Worm (Caenorhabditis elegans) whole organism, early embryonic: Measurements from ENCODE around the gene C41H7.2.

ENCODE experiments used
- B0310.2 ChIP-seq: sonication (generic microtip); optimal IDR thresholded peaks from 2 replicates; lab custom pipeline; 2016; ENCODE audit warnings: mild to moderate bottlenecking, missing genetic modification characterization, missing compliant biosample characterization
- F13C5.2 ChIP-seq: sonication (generic microtip); optimal IDR thresholded peaks from 2 replicates; lab custom pipeline; 2017; ENCODE audit warnings: mild to moderate bottlenecking, missing genetic modification characterization, inconsistent platforms, missing compliant biosample characterization
- aly-1 ChIP-seq: sonication (generic microtip); optimal IDR thresholded peaks from 2 replicates; lab custom pipeline; 2016; ENCODE audit warnings: missing genetic modification characterization, missing compliant biosample characterization
- ama-1 ChIP-seq: fragments of 150-350 bp; optimal IDR thresholded peaks from 2 replicates; lab custom pipeline; 2014
- ceh-13 ChIP-seq: fragments of 200-800 bp; sonication (Bioruptor generic); optimal IDR thresholded peaks from 2 replicates; lab custom pipeline; 2018; ENCODE audit warnings: mild to moderate bottlenecking, missing genetic modification characterization, missing compliant biosample characterization
- ceh-36 ChIP-seq: sonication (generic microtip); optimal IDR thresholded peaks from 2 replicates; lab custom pipeline; 2016; ENCODE audit warnings: missing genetic modification characterization, inconsistent platforms, missing compliant biosample characterization
- ets-7 ChIP-seq: sonication (generic microtip); optimal IDR thresholded peaks from 2 replicates; lab custom pipeline; 2016; ENCODE audit warnings: missing genotype, missing genetic modification characterization, missing compliant biosample characterization
- flt-1 ChIP-seq: fragments of 200-800 bp; sonication (Bioruptor generic); IDR thresholded peaks from 2 replicates; pipeline ENCODE4 v1.3.6; 2022; ENCODE audit warnings: missing genetic modification characterization, missing compliant biosample characterization
- hmbx-1 ChIP-seq: sonication (generic microtip); optimal IDR thresholded peaks from 2 replicates; lab custom pipeline; 2016; ENCODE audit warnings: mild to moderate bottlenecking, missing genetic modification characterization, missing compliant biosample characterization
- hmg-4 ChIP-seq: fragments of 200-800 bp; sonication (Bioruptor generic); optimal IDR thresholded peaks from 2 replicates; lab custom pipeline; 2018; ENCODE audit warnings: mild to moderate bottlenecking, missing genetic modification characterization, missing compliant biosample characterization
- hnd-1 ChIP-seq: sonication (generic microtip); optimal IDR thresholded peaks from 2 replicates; lab custom pipeline; 2016; ENCODE audit warnings: missing genetic modification characterization, missing compliant biosample characterization
- pes-1 ChIP-seq: fragments of 200-800 bp; sonication (Bioruptor generic); IDR thresholded peaks from 2 replicates; pipeline ENCODE4 v1.3.6; 2022; ENCODE audit warnings: missing genetic modification reagents, missing genetic modification characterization, missing compliant biosample characterization
- scrt-1 ChIP-seq: fragments of 200-800 bp; sonication (Bioruptor generic); IDR thresholded peaks from 2 replicates; pipeline ENCODE4 v1.3.6; 2022; ENCODE audit warnings: missing genetic modification characterization, missing compliant biosample characterization
- sea-1 ChIP-seq: fragments of 200-800 bp; sonication (Bioruptor generic); conservative IDR thresholded peaks from 2 replicates; pipeline ENCODE4 v1.3.6; 2022; ENCODE audit warnings: missing genetic modification characterization, missing compliant biosample characterization
- tbx-11 ChIP-seq: fragments of 200-800 bp; sonication (Bioruptor generic); IDR thresholded peaks from 2 replicates; pipeline ENCODE4 v1.3.6; 2022; ENCODE audit warnings: missing genetic modification characterization, missing compliant biosample characterization
- tbx-37 ChIP-seq: fragments of 200-800 bp; sonication (Bioruptor generic); conservative IDR thresholded peaks from 2 replicates; pipeline ENCODE4 v1.3.6; 2022; ENCODE audit warnings: missing genetic modification reagents, missing genetic modification characterization, missing compliant biosample characterization
- tra-4 ChIP-seq: sonication (generic microtip); optimal IDR thresholded peaks from 2 replicates; lab custom pipeline; 2017; ENCODE audit warnings: missing genetic modification characterization, missing compliant biosample characterization

The C41H7.2 gene

ce11 chrII:3051332-3051731, 36.7 kb downstream of the C41H7.2 start:
- no peak for TF ChIP-seq tra-4 (tag; lab: Kevin White, UChicago)

DNA sequence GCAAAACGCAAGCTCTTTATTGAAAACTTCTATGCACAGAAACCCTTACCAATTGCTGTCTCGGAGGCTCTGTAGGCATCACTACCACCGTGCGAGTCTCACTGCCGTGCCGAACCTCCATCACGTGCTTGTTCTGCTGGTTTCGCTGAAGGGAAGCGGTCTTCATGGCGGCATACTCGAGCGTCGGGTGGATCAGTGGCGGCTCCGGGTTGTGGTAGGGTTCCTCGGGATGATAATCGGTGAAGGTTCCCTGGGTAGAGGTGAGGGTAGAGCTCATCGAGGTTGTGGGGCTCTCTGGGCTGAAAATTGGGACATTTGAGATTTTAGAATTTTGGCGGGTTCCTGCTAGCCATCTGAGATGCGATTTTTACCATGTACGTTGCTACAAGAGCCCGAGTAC, 38.2 kb downstream of the C41H7.2 start:
- TF ChIP-seq B0310.2 (tag; lab: Kevin White, UChicago) (no peak), ama-1 (lab: Kevin White, UChicago) (no peak), flt-1 (GFP tag; lab: Robert Waterston, UW) (no peak), ceh-13 (no peak), hnd-1 (tag; lab: Kevin White, UChicago) (no peak), ceh-36 (tag; lab: Kevin White, UChicago) (no peak), tra-4 (tag; lab: Kevin White, UChicago) (no peak), pes-1 (no peak), tbx-11 (no peak), sea-1 (GFP tag; lab: Robert Waterston, UW) (no peak), hmbx-1 (tag; lab: Kevin White, UChicago) (no peak)

DNA sequence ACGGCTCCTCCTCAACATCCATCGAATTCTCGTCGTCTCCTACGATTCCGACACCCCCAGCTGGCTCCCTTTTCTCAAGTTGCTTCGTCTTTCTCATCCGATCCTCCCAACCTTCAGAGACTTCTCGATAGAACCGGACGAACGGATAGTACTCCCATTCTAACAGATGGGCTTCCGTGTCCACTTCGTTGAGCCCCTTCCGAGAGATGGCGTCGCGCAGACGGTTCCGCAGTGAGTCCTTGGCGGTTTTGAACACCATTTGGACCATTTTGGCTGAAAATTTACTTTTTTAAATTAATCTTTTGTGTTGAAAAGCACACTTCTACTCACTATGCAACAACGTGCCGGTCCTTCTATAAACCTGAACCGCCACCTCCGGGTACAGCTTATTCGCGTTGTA, 39.1 kb downstream of the C41H7.2 start:
- TF ChIP-seq scrt-1 (GFP tag; lab: Robert Waterston, UW) (no peak), tra-4 (tag; lab: Kevin White, UChicago) (no peak), aly-1 (tag; lab: Kevin White, UChicago) (no peak), sea-1 (GFP tag; lab: Robert Waterston, UW) (no peak), hnd-1 (tag; lab: Kevin White, UChicago) (no peak), tbx-37 (GFP tag; lab: Robert Waterston, UW) (no peak), ets-7 (tag; lab: Kevin White, UChicago) (no peak), F13C5.2 (tag; lab: Kevin White, UChicago) (no peak), hmbx-1 (tag; lab: Kevin White, UChicago) (no peak), ceh-13 (no peak), B0310.2 (tag; lab: Kevin White, UChicago) (no peak), hmg-4 (GFP tag; lab: Kevin White, UChicago) (no peak), ceh-36 (tag; lab: Kevin White, UChicago) (no peak), flt-1 (GFP tag; lab: Robert Waterston, UW) (no peak), pes-1 (no peak), ama-1 (lab: Kevin White, UChicago) (no peak), tbx-11 (no peak)

DNA sequence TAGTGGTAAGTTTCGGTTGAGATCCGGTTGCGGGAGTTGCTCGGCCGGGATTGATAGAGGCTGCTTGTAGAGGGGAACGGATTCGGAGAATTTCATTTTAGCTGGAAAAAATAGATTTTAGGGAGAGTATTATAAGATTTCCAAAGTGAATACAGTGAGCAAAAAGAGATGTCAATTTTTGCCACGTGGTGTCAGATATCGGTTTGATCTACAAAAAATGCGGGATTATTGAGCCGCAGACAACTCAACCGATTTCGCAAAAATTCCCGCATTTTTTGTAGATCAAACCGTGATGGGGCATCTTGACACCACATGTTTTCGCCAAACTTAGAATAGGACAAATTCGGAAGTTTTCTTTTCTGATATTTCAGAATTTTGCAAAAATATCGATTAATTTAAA, 39.6 kb downstream of the C41H7.2 start, which contains the start of gene lido-13:
TSS of gene lido-13 (minus strand) at position 101 of the 400 bp plus-strand sequence.
- no peak for TF ChIP-seq ceh-13

DNA sequence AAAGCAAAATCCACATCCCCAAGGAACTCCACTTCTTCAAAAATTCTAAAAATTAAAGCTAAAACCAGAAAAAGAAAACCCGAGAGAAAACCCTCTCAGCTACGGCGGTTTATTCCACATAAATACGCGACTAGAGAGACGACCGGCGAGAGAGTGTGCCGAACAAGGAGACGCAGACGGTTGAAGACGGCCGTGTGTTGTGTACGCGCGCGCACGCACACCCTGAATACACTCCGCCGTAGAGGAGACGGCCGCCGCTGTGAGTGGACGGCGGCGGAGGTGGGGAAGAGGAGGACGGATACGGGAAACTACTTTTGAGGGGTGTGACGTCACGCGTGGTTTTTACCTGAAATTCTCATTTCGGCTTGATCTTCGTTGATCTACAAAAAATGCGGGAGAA, 40.0 kb downstream of the C41H7.2 start:
- no peak for TF ChIP-seq B0310.2 (tag; lab: Kevin White, UChicago)
- TF ChIP-seq F13C5.2 (tag; lab: Kevin White, UChicago): no peak
- TF ChIP-seq scrt-1 (GFP tag; lab: Robert Waterston, UW): no peak
- TF ChIP-seq aly-1 (tag; lab: Kevin White, UChicago): peak; percentile 36

- TF ChIP-seq scrt-1 (GFP tag; lab: Robert Waterston, UW) (no peak), tra-4 (tag; lab: Kevin White, UChicago) (no peak), hnd-1 (tag; lab: Kevin White, UChicago) (no peak), aly-1 (tag; lab: Kevin White, UChicago) (peak; percentile 9), ceh-13 (no peak), tbx-37 (GFP tag; lab: Robert Waterston, UW) (no peak), F13C5.2 (tag; lab: Kevin White, UChicago) (peak; percentile 49), tbx-11 (no peak), B0310.2 (tag; lab: Kevin White, UChicago) (no peak), ets-7 (tag; lab: Kevin White, UChicago) (no peak), pes-1 (no peak), hmg-4 (GFP tag; lab: Kevin White, UChicago) (peak; percentile 44), sea-1 (GFP tag; lab: Robert Waterston, UW) (no peak), ceh-36 (tag; lab: Kevin White, UChicago) (peak; percentile 9)
Measured at ce11 chrII:3055531-3055930, 40.9 kb downstream of the C41H7.2 start.

DNA sequence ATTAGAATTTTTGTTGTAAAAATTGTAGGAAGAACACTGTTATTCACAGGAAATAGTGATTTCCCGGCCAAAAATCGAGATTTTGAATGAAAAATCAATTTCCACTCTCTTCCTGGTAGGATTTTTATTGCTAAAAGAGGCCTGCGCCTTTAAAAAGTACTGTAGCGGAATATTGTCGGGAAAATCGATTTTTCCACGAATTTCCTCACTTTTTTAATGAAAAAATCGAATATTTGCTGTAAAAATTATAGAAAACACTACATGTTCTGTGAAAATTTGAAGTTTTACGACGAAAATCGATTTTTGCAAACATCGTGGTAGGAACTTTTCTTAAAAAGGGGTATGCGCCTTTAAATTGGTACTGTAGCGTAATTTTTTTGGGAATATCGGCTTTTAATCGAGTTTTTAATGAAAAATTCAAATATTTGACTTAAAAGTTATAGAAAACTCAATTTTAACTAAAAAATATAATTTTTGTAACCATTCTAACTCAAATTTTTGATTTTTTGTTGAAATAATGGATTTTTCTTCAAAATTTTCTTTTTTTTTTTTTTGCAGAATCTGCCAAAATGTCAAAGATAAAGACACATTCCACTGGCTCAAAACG, 41.8 kb downstream of the C41H7.2 start, which contains the start of gene lin-8:
TSS of gene lin-8 (plus strand) at position 557 of the 607 bp plus-strand sequence.
- TF ChIP-seq F13C5.2 (tag; lab: Kevin White, UChicago): no peak
- TF ChIP-seq ceh-13: no peak
- TF ChIP-seq ama-1 (lab: Kevin White, UChicago): no peak
- TF ChIP-seq hmbx-1 (tag; lab: Kevin White, UChicago): no peak
- no peak for TF ChIP-seq pes-1
- no peak for TF ChIP-seq scrt-1 (GFP tag; lab: Robert Waterston, UW)
- no peak for TF ChIP-seq aly-1 (tag; lab: Kevin White, UChicago)
- no peak for TF ChIP-seq flt-1 (GFP tag; lab: Robert Waterston, UW)
- TF ChIP-seq ceh-36 (tag; lab: Kevin White, UChicago): no peak
- no peak for TF ChIP-seq B0310.2 (tag; lab: Kevin White, UChicago)
- TF ChIP-seq ets-7 (tag; lab: Kevin White, UChicago): no peak
- no peak for TF ChIP-seq sea-1 (GFP tag; lab: Robert Waterston, UW)
- no peak for TF ChIP-seq tra-4 (tag; lab: Kevin White, UChicago)
- TF ChIP-seq tbx-37 (GFP tag; lab: Robert Waterston, UW): no peak
- TF ChIP-seq hnd-1 (tag; lab: Kevin White, UChicago): no peak
- TF ChIP-seq tbx-11: no peak
- TF ChIP-seq hmg-4 (GFP tag; lab: Kevin White, UChicago): no peak

- no peak for TF ChIP-seq scrt-1 (GFP tag; lab: Robert Waterston, UW)
- no peak for TF ChIP-seq pes-1
- TF ChIP-seq hnd-1 (tag; lab: Kevin White, UChicago): no peak
- no peak for TF ChIP-seq ceh-13
- no peak for TF ChIP-seq tbx-11
Measured at ce11 chrII:3060782-3061181, 46.2 kb downstream of the C41H7.2 start, which contains the start of gene Y25C1A.6. TSS of gene Y25C1A.6 (plus strand) at chrII:3061082.
